Worm (Caenorhabditis elegans) whole organism, late embryonic: ENCODE results near the gene T20B3.1.

Experiments
- K09A11.1 ChIP-seq: sonication (generic microtip); optimal IDR thresholded peaks from 2 replicates; lab custom pipeline; 2017; ENCODE audit warnings: antibody characterized with exemption, mild to moderate bottlenecking, missing genetic modification characterization, missing compliant biosample characterization; ENCODE audit not compliant: insufficient read depth
- ceh-34 ChIP-seq: sonication (generic microtip); optimal IDR thresholded peaks from 2 replicates; lab custom pipeline; 2016; ENCODE audit warnings: mild to moderate bottlenecking, missing genetic modification characterization, missing compliant biosample characterization
- dve-1 ChIP-seq: sonication (generic microtip); optimal IDR thresholded peaks from 2 replicates; lab custom pipeline; 2017; ENCODE audit warnings: antibody characterized with exemption, mild to moderate bottlenecking, missing genetic modification characterization, missing compliant biosample characterization
- eyg-1 ChIP-seq: sonication (generic microtip); optimal IDR thresholded peaks from 2 replicates; lab custom pipeline; 2016; ENCODE audit warnings: missing genotype, missing genetic modification characterization, missing compliant biosample characterization
- hlh-15 ChIP-seq: sonication (generic microtip); optimal IDR thresholded peaks from 2 replicates; lab custom pipeline; 2016; ENCODE audit warnings: missing genetic modification characterization, missing compliant biosample characterization
- pat-9 ChIP-seq: fragments of 200-800 bp; sonication (Bioruptor generic); optimal IDR thresholded peaks from 2 replicates; lab custom pipeline; 2018; ENCODE audit warnings: mild to moderate bottlenecking, missing genetic modification characterization, moderate library complexity, missing compliant biosample characterization
- pqm-1 ChIP-seq: sonication (generic microtip); optimal IDR thresholded peaks from 2 replicates; lab custom pipeline; 2016; ENCODE audit warnings: missing genetic modification characterization, missing compliant biosample characterization

DNA sequence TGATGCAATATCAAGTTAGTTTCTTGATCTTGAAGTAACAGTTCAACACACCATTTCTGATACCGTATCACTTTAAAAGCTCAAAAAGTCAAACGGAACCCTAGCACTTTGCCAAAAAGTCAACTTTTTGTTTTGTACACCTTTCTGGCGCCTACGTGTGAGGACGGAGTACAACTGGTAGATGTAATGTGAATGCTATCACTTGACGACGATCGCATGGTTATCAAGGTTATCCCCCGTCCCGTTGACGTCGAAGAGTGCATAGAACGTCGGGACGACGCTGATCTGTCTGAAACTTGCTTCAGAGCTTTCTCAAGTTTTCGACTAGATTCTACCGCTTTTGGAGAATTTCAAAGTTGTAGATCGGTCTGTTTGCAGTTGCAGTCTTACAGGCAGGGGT, 35.4 kb upstream of the T20B3.1 start:
- no peak for TF ChIP-seq eyg-1 (tag; lab: Kevin White, UChicago)
- no peak for TF ChIP-seq K09A11.1 (tag; lab: Kevin White, UChicago)
- no peak for TF ChIP-seq ceh-34 (tag; lab: Kevin White, UChicago)
- no peak for TF ChIP-seq pqm-1 (tag; lab: Kevin White, UChicago)
- TF ChIP-seq pat-9 (tag; lab: Kevin White, UChicago): no peak
- TF ChIP-seq hlh-15 (tag; lab: Kevin White, UChicago): no peak
- no peak for TF ChIP-seq dve-1 (tag; lab: Kevin White, UChicago)
